Worm (Caenorhabditis elegans): ENCODE data around the gene irld-22.

Gene irld-22

DNA sequence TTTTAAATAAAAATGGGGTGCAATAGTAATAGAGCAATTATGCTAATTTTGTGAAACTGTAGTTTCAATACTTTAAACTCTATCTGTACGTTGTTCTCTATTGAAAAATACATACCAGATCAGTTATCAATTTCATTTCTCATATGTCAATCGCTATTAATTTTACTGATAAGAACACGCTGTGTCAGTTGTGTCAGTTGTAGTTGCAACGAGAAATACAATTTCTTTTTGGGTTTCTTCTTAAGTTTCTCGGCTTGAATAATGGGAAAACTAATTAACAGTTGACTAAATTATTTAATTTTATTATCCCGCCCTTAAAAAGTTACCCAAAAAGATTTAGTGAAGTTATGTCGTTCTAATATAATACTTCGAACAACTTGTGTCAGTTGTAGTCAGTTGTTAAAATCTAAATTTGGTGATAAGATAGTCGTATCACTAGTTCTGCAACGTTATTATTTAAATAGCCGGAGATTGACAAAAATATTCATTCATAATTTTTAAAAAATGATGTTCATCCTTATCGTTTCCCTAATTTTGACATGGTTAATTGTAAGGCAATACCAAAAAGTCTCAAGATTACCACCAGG lies 36.0 kb upstream of the irld-22 start, which contains the start of gene cyp-35A5:
Gene cyp-35A5 (plus strand): TSS at position 435 of the 587 bp plus-strand sequence.
- TF ChIP-seq elt-2 (tag; optimal IDR thresholded peaks at IDR 0.05), result peak; percentile 85
- TF ChIP-seq mep-1 (tag; optimal IDR thresholded peaks at IDR 0.05), result no peak
- TF ChIP-seq pax-3 (tag; optimal IDR thresholded peaks at IDR 0.05), result no peak
- peak; percentile 2 for TF ChIP-seq nhr-20 (tag; optimal IDR thresholded peaks at IDR 0.05)

DNA sequence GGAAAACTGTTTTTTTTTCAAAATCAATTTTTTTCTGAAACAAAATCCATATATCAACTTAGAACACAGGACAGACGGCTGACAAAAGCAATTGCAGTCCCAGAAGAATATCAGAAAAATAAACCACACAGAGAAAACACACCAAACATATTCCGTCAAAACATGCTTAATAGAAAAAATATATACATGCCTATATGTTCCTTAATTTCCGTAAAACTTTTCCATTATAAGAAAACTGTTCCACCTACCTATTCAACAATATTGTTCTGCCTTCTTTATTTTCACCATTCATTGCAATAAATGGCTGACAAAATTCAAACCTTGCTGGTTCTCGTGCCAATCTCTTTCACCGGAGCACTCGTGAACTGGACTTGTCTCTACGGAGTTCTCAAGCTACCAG lies 31.3 kb upstream of the irld-22 start, which contains the start of gene srx-63:
Gene srx-63 (plus strand): TSS at position 301 of the 400 bp plus-strand sequence.
- TF ChIP-seq ces-1 (GFP tag; optimal IDR thresholded peaks at IDR 0.05) (no peak), nhr-84 (tag; optimal IDR thresholded peaks at IDR 0.05) (no peak), nhr-20 (tag; optimal IDR thresholded peaks at IDR 0.05) (no peak), ama-1 (optimal IDR thresholded peaks at IDR 0.05) (no peak), alr-1 (tag; optimal IDR thresholded peaks at IDR 0.05; ENCODE audit: borderline replicate concordance) (no peak), elt-3 (tag; optimal IDR thresholded peaks at IDR 0.05) (no peak), nhr-90 (tag; optimal IDR thresholded peaks at IDR 0.05; ENCODE audit: poor library complexity) (no peak), mef-2 (tag; optimal IDR thresholded peaks at IDR 0.05) (no peak), egl-27 (tag; optimal IDR thresholded peaks at IDR 0.05) (no peak), ztf-4 (tag; optimal IDR thresholded peaks at IDR 0.05) (no peak), efl-1 (optimal IDR thresholded peaks at IDR 0.05) (no peak), efl-1 (GFP tag; optimal IDR thresholded peaks at IDR 0.05 in 1 of 2) (no peak), unc-86 (tag; optimal IDR thresholded peaks at IDR 0.05) (no peak), snu-23 (GFP tag; optimal IDR thresholded peaks at IDR 0.05) (no peak), grh-1 (GFP tag; IDR thresholded peaks at IDR 0.05) (no peak), xbp-1 (tag; optimal IDR thresholded peaks at IDR 0.05) (no peak), swsn-7 (tag; optimal IDR thresholded peaks at IDR 0.05) (no peak), hpl-2 (GFP tag; optimal IDR thresholded peaks at IDR 0.05) (no peak), nhr-47 (tag; optimal IDR thresholded peaks at IDR 0.05) (no peak), lin-35 (GFP tag; optimal IDR thresholded peaks at IDR 0.05) (no peak)

DNA sequence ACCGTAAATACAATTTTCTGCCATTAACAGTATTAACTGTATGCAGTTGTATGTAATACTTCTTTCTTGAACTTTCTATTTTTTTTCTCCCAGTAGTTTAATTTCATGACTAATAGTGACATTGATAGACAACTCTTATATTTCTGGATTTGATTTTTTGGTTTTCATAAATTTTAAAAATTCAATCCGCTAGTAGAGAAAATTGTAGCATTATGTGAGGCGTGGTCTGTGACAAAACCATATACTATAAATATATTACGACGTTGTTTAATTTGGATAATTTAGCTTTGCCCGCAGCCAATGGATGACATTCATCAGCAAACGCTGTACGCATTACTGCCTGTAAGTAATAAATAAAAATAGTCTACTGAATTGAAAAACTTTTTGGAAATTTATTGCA lies 29.1 kb upstream of the irld-22 start, which contains the start of gene srx-64:
Gene srx-64 (plus strand): TSS at position 301 of the 400 bp plus-strand sequence.
- no peak for TF ChIP-seq jun-1 (tag; optimal IDR thresholded peaks at IDR 0.05)
- no peak for TF ChIP-seq egl-27 (tag; optimal IDR thresholded peaks at IDR 0.05)
- TF ChIP-seq ama-1 (optimal IDR thresholded peaks at IDR 0.05), result no peak
- no peak for TF ChIP-seq skn-1 (tag; optimal IDR thresholded peaks at IDR 0.05)
- no peak for TF ChIP-seq grh-1 (GFP tag; IDR thresholded peaks at IDR 0.05)
- TF ChIP-seq ceh-8 (GFP tag; optimal IDR thresholded peaks at IDR 0.05), result no peak
- TF ChIP-seq aly-2 (tag; optimal IDR thresholded peaks at IDR 0.05), result no peak
- TF ChIP-seq mab-9 (GFP tag; IDR thresholded peaks at IDR 0.05), result no peak
- no peak for TF ChIP-seq vab-15 (tag; optimal IDR thresholded peaks at IDR 0.05)
- TF ChIP-seq ceh-90 (tag; optimal IDR thresholded peaks at IDR 0.05), result no peak
- TF ChIP-seq swsn-7 (tag; optimal IDR thresholded peaks at IDR 0.05), result no peak
- TF ChIP-seq tbx-2 (tag; optimal IDR thresholded peaks at IDR 0.05), result no peak
- no peak for TF ChIP-seq dsc-1 (tag; optimal IDR thresholded peaks at IDR 0.05)
- no peak for TF ChIP-seq efl-1 (optimal IDR thresholded peaks at IDR 0.05)
- TF ChIP-seq efl-1 (GFP tag; optimal IDR thresholded peaks at IDR 0.05 in 1 of 2), result no peak
- no peak for TF ChIP-seq nhr-77 (tag; optimal IDR thresholded peaks at IDR 0.05)
- no peak for TF ChIP-seq blmp-1 (tag; optimal IDR thresholded peaks at IDR 0.05)
- no peak for TF ChIP-seq lir-3 (tag; optimal IDR thresholded peaks at IDR 0.05; ENCODE audit: poor library complexity)
- TF ChIP-seq pax-3 (tag; optimal IDR thresholded peaks at IDR 0.05), result no peak

DNA sequence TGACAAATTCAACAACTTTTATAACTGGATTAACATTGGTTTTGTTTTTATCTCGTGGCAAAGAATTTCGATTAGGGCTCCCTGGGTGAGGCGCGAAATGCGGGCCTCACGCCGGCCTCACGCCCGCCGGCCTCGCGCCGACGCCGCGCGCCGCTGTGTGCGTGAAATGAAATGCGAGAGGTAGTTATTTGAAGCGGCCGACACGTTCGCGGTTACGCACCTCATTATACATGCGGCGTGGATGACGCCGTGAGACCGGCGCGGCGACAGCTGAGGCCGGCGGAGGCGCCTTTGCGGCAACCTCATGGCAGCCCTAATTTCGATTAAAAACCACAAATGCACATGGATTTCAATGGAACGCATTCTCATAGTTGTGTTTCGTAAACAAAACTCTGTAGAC lies 27.5 kb upstream of the irld-22 start:
- TF ChIP-seq blmp-1 (tag; optimal IDR thresholded peaks at IDR 0.05) (no peak), mep-1 (tag; optimal IDR thresholded peaks at IDR 0.05) (no peak), lin-14 (GFP tag; optimal IDR thresholded peaks at IDR 0.05) (no peak), egl-27 (tag; optimal IDR thresholded peaks at IDR 0.05) (no peak), pax-3 (tag; optimal IDR thresholded peaks at IDR 0.05) (no peak)
